Worm (Caenorhabditis elegans): Measurements from ENCODE around the gene molo-1.

DNA sequence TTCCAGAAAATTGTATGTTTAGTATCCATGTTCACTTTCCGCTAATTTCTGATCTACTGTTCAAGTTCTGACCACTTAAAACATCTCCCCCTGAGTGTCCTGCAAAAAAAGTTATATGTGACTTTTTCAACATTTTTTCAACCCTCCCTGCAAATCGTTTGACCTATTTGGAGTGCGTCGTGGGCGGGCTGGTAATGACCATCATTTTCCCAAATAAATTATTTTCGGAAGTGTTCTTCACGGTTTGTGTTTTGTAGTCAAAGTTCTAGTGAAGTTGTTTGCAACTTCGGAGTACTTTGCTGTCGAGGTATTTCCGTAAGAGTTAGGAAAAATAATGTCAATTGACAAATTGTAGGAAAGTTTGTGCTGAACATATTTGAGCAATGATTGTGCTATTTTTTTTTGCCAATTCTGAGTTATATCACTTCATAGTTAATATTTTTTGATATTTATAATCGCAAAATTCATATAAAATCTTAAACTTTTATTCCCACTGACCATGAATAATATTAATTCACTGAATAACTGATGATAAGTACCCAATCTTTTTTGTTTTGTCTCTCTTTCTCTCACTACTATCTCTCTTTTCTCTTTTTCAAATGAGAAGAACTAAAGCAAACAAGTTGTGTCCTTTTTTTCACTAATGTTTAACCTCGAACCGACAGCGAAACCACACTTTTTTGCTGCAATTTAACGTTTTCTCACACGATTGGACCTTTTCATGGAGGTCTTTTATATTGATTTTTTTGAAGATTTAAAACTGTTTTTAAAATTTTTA is 48.6 kb downstream of the molo-1 start:
- TF ChIP-seq dao-5 (tag; optimal IDR thresholded peaks at IDR 0.05) = no peak
- no peak for TF ChIP-seq him-1 (tag; optimal IDR thresholded peaks at IDR 0.05)
- TF ChIP-seq W03F9.2 (tag; optimal IDR thresholded peaks at IDR 0.05) = no peak

Data from whole organism, L4/young adult.